Worm (Caenorhabditis elegans) whole organism, midembryonic: Measurements from ENCODE around the gene srbc-84.

Experiments used
- T22C8.4 ChIP-seq: fragments of 200-800 bp; sonication (Bioruptor generic); IDR thresholded peaks from 2 replicates; pipeline ENCODE4 v1.3.6; 2022; ENCODE audit warnings: missing genetic modification characterization, missing compliant biosample characterization
- cog-1 ChIP-seq: sonication (generic microtip); optimal IDR thresholded peaks from 2 replicates; lab custom pipeline; 2016; ENCODE audit warnings: missing genetic modification characterization, missing compliant biosample characterization
- flt-1 ChIP-seq: fragments of 200-800 bp; sonication (Bioruptor generic); IDR thresholded peaks from 2 replicates; pipeline ENCODE4 v1.3.6; 2022; ENCODE audit warnings: missing genetic modification characterization, missing compliant biosample characterization
- klf-2 ChIP-seq: fragments of 200-800 bp; sonication (Bioruptor generic); conservative IDR thresholded peaks from 2 replicates; pipeline ENCODE4 v1.3.6; 2022; ENCODE audit warnings: missing genetic modification reagents, missing genetic modification characterization, missing compliant biosample characterization
- med-1 ChIP-seq: sonication (generic microtip); optimal IDR thresholded peaks from 2 replicates; lab custom pipeline; 2017; ENCODE audit warnings: missing genetic modification characterization, mild to moderate bottlenecking, missing compliant biosample characterization, antibody characterized with exemption, missing genetic modification reagents; ENCODE audit not compliant: insufficient read depth
- tab-1 ChIP-seq: fragments of 200-800 bp; sonication (Bioruptor generic); IDR thresholded peaks from 2 replicates; pipeline ENCODE4 v1.3.6; 2022; ENCODE audit warnings: missing genetic modification characterization, missing compliant biosample characterization
- ztf-29 ChIP-seq: fragments of 200-800 bp; sonication (Bioruptor generic); IDR thresholded peaks from 2 replicates; pipeline ENCODE4 v1.3.6; 2022; ENCODE audit warnings: missing genetic modification reagents, missing genetic modification characterization, missing compliant biosample characterization

DNA sequence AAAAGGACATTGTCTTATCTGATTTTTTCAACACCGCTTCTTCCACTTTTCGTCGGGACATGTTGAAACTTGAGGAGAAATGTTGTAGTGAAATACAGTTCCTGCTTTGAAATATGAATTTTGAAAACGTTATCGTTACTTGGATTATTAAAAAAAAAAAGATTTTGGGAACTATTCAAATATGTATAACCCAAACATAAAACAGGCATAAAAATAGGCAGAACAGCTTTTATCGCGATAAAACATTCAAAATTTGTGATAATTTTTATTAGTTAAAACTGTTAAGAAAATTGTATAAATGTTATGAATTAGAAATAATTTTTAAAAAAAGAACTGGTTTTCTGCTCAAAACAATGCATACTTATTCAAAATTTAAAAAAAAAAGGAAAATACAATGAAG, 42.4 kb upstream of the srbc-84 start, which contains the start of gene bgnt-1.3:
- TF ChIP-seq cog-1 (tag; lab: Kevin White, UChicago) = no peak
- TF ChIP-seq klf-2 = no peak
- no peak for TF ChIP-seq flt-1 (GFP tag; lab: Robert Waterston, UW)
- no peak for TF ChIP-seq ztf-29
- no peak for TF ChIP-seq med-1 (GFP tag; lab: Kevin White, UChicago)
- TF ChIP-seq T22C8.4 (GFP tag; lab: Robert Waterston, UW) = no peak
- TF ChIP-seq tab-1 (GFP tag; lab: Robert Waterston, UW) = no peak
